Fruit fly (Drosophila melanogaster): Measurements from ENCODE around the gene CG17919.

dm6 chr3R:6393515-6394246 lies 49.9 kb downstream of the CG17919 start:
- no peak for TF ChIP-seq Dp (GFP tag; optimal IDR thresholded peaks at IDR 0.05)
- TF ChIP-seq CG7372 (GFP tag; IDR thresholded peaks at IDR 0.05) = no peak
- TF ChIP-seq GATAe (GFP tag; conservative IDR thresholded peaks at IDR 0.05) = no peak
- no peak for TF ChIP-seq kni (GFP tag; optimal IDR thresholded peaks at IDR 0.05)
- no peak for TF ChIP-seq wek (GFP tag; optimal IDR thresholded peaks at IDR 0.05)
- TF ChIP-seq CkIIα-i1 (GFP tag; IDR thresholded peaks at IDR 0.05) = no peak
- TF ChIP-seq CG31365 (tag; optimal IDR thresholded peaks at IDR 0.05) = no peak
- TF ChIP-seq grau (tag; optimal IDR thresholded peaks at IDR 0.05) = no peak

Data from whole organism, embryonic.